Worm (Caenorhabditis elegans) whole organism, L1 larva: ENCODE data around the gene plk-3.

Source experiments
- ama-1 ChIP-seq: fragments of 150-350 bp; optimal IDR thresholded peaks from 2 replicates; lab custom pipeline; 2014
- blmp-1 ChIP-seq: fragments of 150-350 bp; optimal IDR thresholded peaks from 2 replicates; lab custom pipeline; 2014; ENCODE audit warnings: missing biosample characterization, missing genetic modification characterization
- dsc-1 ChIP-seq: sonication (generic microtip); optimal IDR thresholded peaks from 2 replicates; lab custom pipeline; 2016; ENCODE audit warnings: mild to moderate bottlenecking, missing genetic modification characterization, missing compliant biosample characterization
- elt-3 ChIP-seq, 6 experiments: fragments of 150-350 bp in 1 of 6; sonication (generic microtip); optimal IDR thresholded peaks; 2 replicates each; lab custom pipeline; 2017 to 2018; ENCODE audit warnings: missing biosample characterization in 6 of 6, missing genetic modification characterization in 6 of 6, inconsistent platforms in 1 of 6
- fkh-10 ChIP-seq: sonication (generic microtip); optimal IDR thresholded peaks from 2 replicates; lab custom pipeline; 2017; ENCODE audit warnings: missing biosample characterization, missing genetic modification reagents, missing genetic modification characterization
- fkh-4 ChIP-seq: sonication (generic microtip); optimal IDR thresholded peaks from 2 replicates; lab custom pipeline; 2016; ENCODE audit warnings: missing compliant biosample characterization, missing genetic modification characterization, borderline replicate concordance
- lin-35 ChIP-seq, 2 experiments: fragments of 150-350 bp; optimal IDR thresholded peaks; 2 replicates each; lab custom pipeline; 2014; ENCODE audit warnings: missing biosample characterization in 2 of 2, missing genetic modification characterization in 2 of 2, missing genetic modification reagents in 2 of 2
- nhr-76 ChIP-seq: sonication (generic microtip); optimal IDR thresholded peaks from 2 replicates; lab custom pipeline; 2017; ENCODE audit warnings: missing biosample characterization, missing genetic modification characterization
- rnt-1 ChIP-seq: sonication (generic microtip); optimal IDR thresholded peaks from 2 replicates; lab custom pipeline; 2016; ENCODE audit warnings: mild to moderate bottlenecking, missing genetic modification characterization, moderate library complexity, missing compliant biosample characterization
- snpc-4 ChIP-seq: fragments of 150-350 bp; optimal IDR thresholded peaks from 2 replicates; lab custom pipeline; 2014; ENCODE audit warnings: missing biosample characterization, missing genetic modification characterization
- unc-62 ChIP-seq: fragments of 150-350 bp; optimal IDR thresholded peaks from 2 replicates; lab custom pipeline; 2014; ENCODE audit warnings: missing biosample characterization, missing genetic modification reagents, missing genetic modification characterization
- ztf-11 ChIP-seq, 2 experiments: sonication (generic microtip); optimal IDR thresholded peaks; 2 replicates each; lab custom pipeline; 2016 to 2017; ENCODE audit warnings: missing genetic modification characterization in 2 of 2, missing biosample characterization in 1 of 2, missing compliant biosample characterization in 1 of 2

ce11 chrIV:7500924-7501323 lies 27.9 kb upstream of the plk-3 start:
- TF ChIP-seq lin-35 (GFP tag; optimal IDR thresholded peaks at IDR 0.05; lab: Kevin White, UChicago) (no peak), ztf-11 (tag; optimal IDR thresholded peaks at IDR 0.05; lab: Kevin White, UChicago) (no peak), fkh-4 (tag; lab: Kevin White, UChicago) (no peak), elt-3 (tag; optimal IDR thresholded peaks at IDR 0.05; lab: Kevin White, UChicago) (no peak), fkh-10 (GFP tag; lab: Kevin White, UChicago) (no peak), unc-62 (no peak), ama-1 (no peak), rnt-1 (no peak), nhr-76 (tag; lab: Kevin White, UChicago) (no peak), dsc-1 (tag; lab: Kevin White, UChicago) (no peak), blmp-1 (tag; lab: Kevin White, UChicago) (no peak), snpc-4 (tag; lab: Kevin White, UChicago) (no peak)
